Fruit fly (Drosophila melanogaster): ENCODE results near the gene grk.

The grk gene

DNA sequence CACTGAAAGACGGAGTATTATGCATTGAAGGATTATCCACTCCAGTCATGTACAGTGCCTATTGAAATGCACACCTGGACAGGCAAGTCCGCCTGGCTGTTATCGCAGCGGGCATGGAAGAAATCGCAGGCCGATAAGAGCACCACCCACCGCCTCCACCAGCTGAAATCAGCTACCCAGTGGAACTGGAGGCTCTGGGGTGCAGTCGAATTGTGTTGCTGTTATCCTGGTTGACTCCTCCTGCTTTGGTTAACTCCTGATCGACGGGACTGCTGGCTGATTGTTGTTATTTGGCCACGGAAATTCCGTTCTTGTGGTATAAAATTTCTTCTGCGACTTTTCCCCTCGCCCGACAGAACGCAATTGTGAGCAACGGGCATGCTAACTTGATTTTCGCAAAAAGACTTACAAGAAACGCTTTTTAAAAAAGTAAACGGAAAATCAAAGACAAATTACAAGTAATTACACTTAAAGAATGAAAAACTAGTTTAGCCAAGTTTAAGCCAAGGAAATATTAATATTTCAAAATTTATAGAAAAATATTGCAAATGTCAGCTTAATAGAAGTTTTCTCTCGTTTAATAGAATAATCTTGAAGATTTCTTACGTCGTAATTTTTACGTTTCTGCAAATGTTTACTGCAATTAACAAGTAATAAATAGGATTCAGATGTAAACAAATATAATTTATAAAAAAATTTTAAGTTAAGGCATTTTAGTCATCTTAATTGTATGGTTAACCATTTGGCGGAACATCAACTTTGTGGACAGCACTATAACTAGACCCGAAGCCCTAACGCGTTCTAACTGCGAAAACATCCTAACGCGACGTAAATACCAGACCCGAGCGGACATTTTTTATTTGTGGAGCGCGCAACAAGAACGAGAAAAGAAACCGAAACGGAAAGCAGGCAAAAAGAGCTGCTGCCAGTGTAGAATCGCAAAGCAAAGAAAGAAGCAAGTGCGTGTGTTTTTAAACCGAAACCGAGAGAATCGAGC lies 18.2 kb downstream of the grk start, which contains the start of the genes CG13398 and Akap200:
CG13398 (minus strand) TSS at position 370 of the 997 bp plus-strand sequence.
Akap200 (plus strand) TSS at position 804 of the 997 bp plus-strand sequence.
- TF ChIP-seq inv (GFP tag; IDR thresholded peaks at IDR 0.05; ENCODE audit: partially characterized antibody) (no peak), trem (tag; optimal IDR thresholded peaks at IDR 0.05) (peak; percentile 98), CG31365 (tag; optimal IDR thresholded peaks at IDR 0.05) (no peak), Ptx1 (GFP tag; IDR thresholded peaks at IDR 0.05) (0 out of 2 replicates have a peak, but pooled peaks have one; percentile 32), D19B (GFP tag; optimal IDR thresholded peaks at IDR 0.05) (no peak), Camta (GFP tag; optimal IDR thresholded peaks at IDR 0.05) (no peak), sd (tag; optimal IDR thresholded peaks at IDR 0.05) (peak; percentile 26), dpn (GFP tag; optimal IDR thresholded peaks at IDR 0.05) (peak in 1 of 2 experiments; percentile 9), CG15514 (GFP tag; optimal IDR thresholded peaks at IDR 0.05) (peak; percentile 19), CG10366 (GFP tag; IDR thresholded peaks at IDR 0.05) (no peak), prd (optimal IDR thresholded peaks at IDR 0.05) (no peak), prd (GFP tag; IDR thresholded peaks at IDR 0.05) (peak; percentile 47; the same call in 1 of the 3 replicates), lilli (GFP tag; optimal IDR thresholded peaks at IDR 0.05) (peak; percentile 36), CG31388 (GFP tag; optimal IDR thresholded peaks at IDR 0.05) (no peak), CG4328 (GFP tag; optimal IDR thresholded peaks at IDR 0.05) (no peak), Asciz (GFP tag; optimal IDR thresholded peaks at IDR 0.05) (no peak), gfzf (GFP tag; optimal IDR thresholded peaks at IDR 0.05) (peak; percentile 80), grau (tag; optimal IDR thresholded peaks at IDR 0.05) (peak; percentile 30), CG33557 (GFP tag; optimal IDR thresholded peaks at IDR 0.05) (peak; percentile 6), CG3281 (GFP tag; optimal IDR thresholded peaks at IDR 0.05) (no peak), Hsf (GFP tag; optimal IDR thresholded peaks at IDR 0.05) (peak; percentile 16), cwo (GFP tag; optimal IDR thresholded peaks at IDR 0.05) (no peak), CG14667 (GFP tag; IDR thresholded peaks at IDR 0.05) (0 out of 2 replicates have a peak, but pooled peaks have one; percentile 11), Meics (GFP tag; optimal IDR thresholded peaks at IDR 0.05) (peak; percentile 3), D19A (tag; optimal IDR thresholded peaks at IDR 0.05) (peak; percentile 41), CG12744 (GFP tag; optimal IDR thresholded peaks at IDR 0.05) (no peak), CG3726 (GFP tag; IDR thresholded peaks at IDR 0.05) (no peak), BtbVII (GFP tag; optimal IDR thresholded peaks at IDR 0.05) (no peak), Jarid2 (GFP tag; optimal IDR thresholded peaks at IDR 0.05) (no peak), YL-1 (GFP tag; optimal IDR thresholded peaks at IDR 0.05) (peak; percentile 17), MTF-1 (GFP tag; optimal IDR thresholded peaks at IDR 0.05; ENCODE audit: borderline replicate concordance) (peak; percentile 14), Mrtf (GFP tag; IDR thresholded peaks at IDR 0.05) (no peak), nom (GFP tag; optimal IDR thresholded peaks at IDR 0.05) (peak; percentile 61), pb (GFP tag; optimal IDR thresholded peaks at IDR 0.05) (no peak), tio (GFP tag; optimal IDR thresholded peaks at IDR 0.05) (peak; percentile 52), Bdp1 (GFP tag; optimal IDR thresholded peaks at IDR 0.05) (no peak), CG30020 (tag; optimal IDR thresholded peaks at IDR 0.05) (peak; percentile 31), CG12659 (GFP tag; optimal IDR thresholded peaks at IDR 0.05) (peak; percentile 55), Eip74EF (GFP tag; optimal IDR thresholded peaks at IDR 0.05) (no peak), Scr (GFP tag; IDR thresholded peaks at IDR 0.05; ENCODE audit: partially characterized antibody) (no peak), CG2678 (tag; optimal IDR thresholded peaks at IDR 0.05) (no peak), usp (GFP tag; optimal IDR thresholded peaks at IDR 0.05) (no peak), stc (GFP tag; IDR thresholded peaks at IDR 0.05) (no peak), CG12219 (GFP tag; optimal IDR thresholded peaks at IDR 0.05) (no peak), zf30C (GFP tag; optimal IDR thresholded peaks at IDR 0.05) (no peak), emc (GFP tag; optimal IDR thresholded peaks at IDR 0.05) (no peak), CG17568 (GFP tag; optimal IDR thresholded peaks at IDR 0.05) (no peak)

Measured in whole organism, embryonic.